Worm (Caenorhabditis elegans) whole organism, midembryonic: ENCODE measurements around the gene K02F3.2.

Source experiments
- T22C8.4 ChIP-seq: fragments of 200-800 bp; sonication (Bioruptor generic); IDR thresholded peaks from 2 replicates; pipeline ENCODE4 v1.3.6; 2022; ENCODE audit warnings: missing genetic modification characterization, missing compliant biosample characterization
- cog-1 ChIP-seq: sonication (generic microtip); optimal IDR thresholded peaks from 2 replicates; lab custom pipeline; 2016; ENCODE audit warnings: missing genetic modification characterization, missing compliant biosample characterization
- flt-1 ChIP-seq: fragments of 200-800 bp; sonication (Bioruptor generic); IDR thresholded peaks from 2 replicates; pipeline ENCODE4 v1.3.6; 2022; ENCODE audit warnings: missing genetic modification characterization, missing compliant biosample characterization
- klf-2 ChIP-seq: fragments of 200-800 bp; sonication (Bioruptor generic); conservative IDR thresholded peaks from 2 replicates; pipeline ENCODE4 v1.3.6; 2022; ENCODE audit warnings: missing genetic modification reagents, missing genetic modification characterization, missing compliant biosample characterization
- med-1 ChIP-seq: sonication (generic microtip); optimal IDR thresholded peaks from 2 replicates; lab custom pipeline; 2017; ENCODE audit warnings: missing genetic modification characterization, mild to moderate bottlenecking, missing compliant biosample characterization, antibody characterized with exemption, missing genetic modification reagents; ENCODE audit not compliant: insufficient read depth
- ref-1 ChIP-seq: fragments of 200-800 bp; sonication (Bioruptor generic); conservative IDR thresholded peaks from 2 replicates; pipeline ENCODE4 v1.3.6; 2022; ENCODE audit warnings: missing genetic modification reagents, missing genetic modification characterization, missing compliant biosample characterization
- tab-1 ChIP-seq: fragments of 200-800 bp; sonication (Bioruptor generic); IDR thresholded peaks from 2 replicates; pipeline ENCODE4 v1.3.6; 2022; ENCODE audit warnings: missing genetic modification characterization, missing compliant biosample characterization
- ztf-23 ChIP-seq: fragments of 200-800 bp; sonication (Bioruptor generic); IDR thresholded peaks from 2 replicates; pipeline ENCODE4 v1.3.6; 2022; ENCODE audit warnings: missing genetic modification reagents, missing genetic modification characterization, missing compliant biosample characterization
- ztf-29 ChIP-seq: fragments of 200-800 bp; sonication (Bioruptor generic); IDR thresholded peaks from 2 replicates; pipeline ENCODE4 v1.3.6; 2022; ENCODE audit warnings: missing genetic modification reagents, missing genetic modification characterization, missing compliant biosample characterization

The K02F3.2 gene

DNA sequence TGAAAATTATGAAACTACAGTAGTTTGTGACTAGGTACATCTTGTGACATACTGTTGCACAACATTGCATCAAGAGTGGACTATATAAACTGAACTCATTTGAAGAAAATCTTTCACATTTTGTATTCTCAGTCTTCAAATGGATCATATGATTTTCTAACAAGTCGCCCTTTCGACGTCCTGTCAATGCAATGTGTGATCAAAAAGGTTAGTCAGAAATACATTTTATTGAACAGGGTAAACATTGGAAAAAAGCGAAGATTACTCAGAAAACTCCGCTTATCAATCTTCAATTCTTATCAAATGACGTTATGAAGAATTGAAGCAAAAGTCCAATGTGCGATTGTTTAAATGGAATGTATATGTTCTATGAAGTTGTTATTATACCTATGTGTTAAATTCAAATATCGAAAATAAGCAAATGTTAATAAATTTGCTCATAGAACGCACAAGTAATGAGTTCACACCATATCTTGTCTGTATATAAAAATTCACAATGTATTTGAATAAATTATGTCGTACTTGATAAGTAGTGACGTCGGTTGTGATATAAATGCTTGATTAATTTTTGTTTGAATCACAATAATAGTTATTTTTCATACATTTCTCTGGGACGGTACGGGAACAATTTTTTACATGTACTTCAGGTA lies 12.7 kb upstream of the K02F3.2 start, which contains the start of gene zip-2:
Gene zip-2, plus strand, starts transcription at position 128 of the 650 bp plus-strand sequence.
- TF ChIP-seq tab-1 (GFP tag; lab: Robert Waterston, UW) (no peak), flt-1 (GFP tag; lab: Robert Waterston, UW) (no peak), ztf-23 (GFP tag; lab: Robert Waterston, UW) (no peak), ztf-29 (no peak), klf-2 (GFP tag; lab: Robert Waterston, UW) (no peak), med-1 (GFP tag; lab: Kevin White, UChicago) (no peak), ref-1 (GFP tag; lab: Robert Waterston, UW) (no peak), T22C8.4 (no peak), cog-1 (tag; lab: Kevin White, UChicago) (no peak)

DNA sequence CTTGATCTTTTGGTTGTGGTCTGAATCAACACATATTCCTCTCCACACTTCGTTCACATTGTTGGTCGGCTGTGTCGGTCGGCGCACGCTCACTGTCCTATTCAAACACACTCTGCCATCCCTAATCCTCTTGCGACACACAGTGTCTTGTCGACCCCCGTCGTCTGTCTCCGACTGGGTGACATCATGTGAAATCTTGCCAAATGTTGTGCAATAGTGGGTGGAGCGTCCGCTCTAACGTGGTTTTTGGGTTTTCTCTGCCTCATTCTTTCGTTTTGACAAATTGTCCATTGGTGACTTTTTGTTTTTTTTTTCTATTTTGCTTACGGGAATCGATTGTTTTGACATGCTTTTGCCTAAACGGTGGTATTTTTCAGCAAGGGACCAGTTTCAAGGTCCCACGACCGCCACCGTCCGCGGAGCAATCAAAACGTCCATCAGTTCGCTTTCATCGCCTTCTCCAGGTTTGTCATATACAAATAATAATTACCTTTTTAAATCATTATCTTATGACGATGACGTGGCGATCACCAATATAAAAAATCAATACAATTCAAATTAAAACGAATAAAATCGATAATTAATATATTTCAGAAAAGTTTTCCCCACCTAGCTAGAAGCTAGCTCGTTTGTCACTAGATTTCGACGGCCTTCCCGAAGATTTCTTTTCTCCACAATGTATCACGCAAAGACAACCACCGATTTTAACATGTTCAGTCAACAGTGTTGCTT lies 11.8 kb upstream of the K02F3.2 start:
- TF ChIP-seq ztf-23 (GFP tag; lab: Robert Waterston, UW) (no peak), cog-1 (tag; lab: Kevin White, UChicago) (peak; percentile 85), flt-1 (GFP tag; lab: Robert Waterston, UW) (peak; percentile 78), T22C8.4 (peak; percentile 57; the same call in 1 of the 2 replicates)

DNA sequence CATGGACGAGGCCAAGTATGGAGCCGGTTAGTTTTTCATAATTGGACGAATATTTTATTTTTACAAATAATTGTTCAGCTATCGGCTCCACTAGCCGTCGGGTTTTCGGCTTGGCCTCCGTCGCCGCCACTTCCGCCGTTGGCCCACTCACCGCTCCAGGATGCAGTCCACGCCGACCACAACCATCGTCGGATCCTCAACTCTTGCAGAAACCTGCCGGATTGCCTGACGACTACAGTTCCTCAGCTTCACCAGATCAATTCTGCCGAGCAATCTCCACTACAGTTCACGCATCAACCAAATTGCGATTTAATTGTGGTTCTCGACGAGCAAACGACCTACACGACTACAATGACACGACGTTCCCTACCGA lies 11.2 kb upstream of the K02F3.2 start:
- no peak for TF ChIP-seq tab-1 (GFP tag; lab: Robert Waterston, UW)
- TF ChIP-seq klf-2 (GFP tag; lab: Robert Waterston, UW) = no peak
- TF ChIP-seq flt-1 (GFP tag; lab: Robert Waterston, UW) = peak; percentile 66; the same call in 1 of the 2 replicates
- peak; percentile 30; the same call in 1 of the 2 replicates for TF ChIP-seq ztf-29
- TF ChIP-seq med-1 (GFP tag; lab: Kevin White, UChicago) = no peak
- no peak for TF ChIP-seq T22C8.4
- no peak for TF ChIP-seq ztf-23 (GFP tag; lab: Robert Waterston, UW)
- TF ChIP-seq ref-1 (GFP tag; lab: Robert Waterston, UW) = no peak
- TF ChIP-seq cog-1 (tag; lab: Kevin White, UChicago) = no peak

DNA sequence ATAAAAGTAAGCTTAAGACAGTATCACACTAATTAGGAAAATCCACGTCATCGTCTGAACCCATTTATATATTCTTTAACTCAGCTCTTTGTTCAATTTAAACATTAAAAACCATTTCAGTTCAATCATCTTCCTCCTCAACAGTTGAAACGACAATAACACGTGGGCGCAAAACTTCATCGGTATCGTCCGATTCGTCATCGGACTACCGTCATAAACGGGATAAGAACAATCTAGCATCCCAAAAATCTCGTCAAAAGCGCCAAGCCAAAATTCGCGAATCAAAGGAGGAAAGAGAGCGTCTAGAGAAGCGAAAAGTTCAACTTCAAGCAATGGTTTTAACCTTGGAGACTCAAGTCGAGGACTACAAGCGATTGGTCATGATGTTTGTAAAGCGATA lies 10.4 kb upstream of the K02F3.2 start:
- TF ChIP-seq med-1 (GFP tag; lab: Kevin White, UChicago) (no peak), ztf-29 (no peak), tab-1 (GFP tag; lab: Robert Waterston, UW) (no peak), T22C8.4 (no peak), flt-1 (GFP tag; lab: Robert Waterston, UW) (no peak), cog-1 (tag; lab: Kevin White, UChicago) (no peak), ref-1 (GFP tag; lab: Robert Waterston, UW) (no peak), klf-2 (GFP tag; lab: Robert Waterston, UW) (no peak), ztf-23 (GFP tag; lab: Robert Waterston, UW) (no peak)

DNA sequence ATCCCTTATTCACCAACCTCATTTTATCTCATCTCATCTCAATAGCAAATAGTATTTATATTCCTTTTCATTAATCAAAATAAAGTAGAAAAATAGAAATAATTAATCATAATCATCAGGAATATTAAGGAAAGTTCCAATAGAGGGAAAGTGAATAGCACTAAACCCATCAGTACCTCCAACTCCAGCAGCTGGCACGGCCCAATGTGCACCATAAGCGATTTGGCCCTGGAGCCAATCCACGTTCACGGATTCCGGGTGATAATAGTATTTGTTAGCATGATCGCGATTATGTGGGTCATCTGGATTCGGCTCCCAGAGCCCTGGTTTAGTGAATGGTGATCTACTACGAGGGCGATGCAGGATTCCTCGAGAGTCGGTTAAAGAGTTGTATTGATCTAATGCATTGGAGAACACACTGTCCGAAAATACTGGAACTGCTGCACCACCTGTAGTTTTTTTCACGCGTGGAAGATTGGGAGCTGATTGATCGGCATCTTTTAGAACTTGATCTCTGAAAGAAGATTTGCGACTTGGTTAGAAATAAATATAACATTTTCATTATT lies 9.8 kb upstream of the K02F3.2 start:
- TF ChIP-seq med-1 (GFP tag; lab: Kevin White, UChicago) (no peak), flt-1 (GFP tag; lab: Robert Waterston, UW) (peak; percentile 93), cog-1 (tag; lab: Kevin White, UChicago) (no peak), T22C8.4 (peak; percentile 49; the same call in 1 of the 2 replicates), ztf-23 (GFP tag; lab: Robert Waterston, UW) (peak; percentile 78; the same call in 1 of the 2 replicates), ref-1 (GFP tag; lab: Robert Waterston, UW) (no peak; the same call in 1 of the 2 replicates), tab-1 (GFP tag; lab: Robert Waterston, UW) (peak; percentile 72; the same call in 1 of the 2 replicates), klf-2 (GFP tag; lab: Robert Waterston, UW) (0 out of 2 replicates have a peak, but pooled peaks have one; percentile 9), ztf-29 (peak; percentile 38; the same call in 1 of the 2 replicates)

DNA sequence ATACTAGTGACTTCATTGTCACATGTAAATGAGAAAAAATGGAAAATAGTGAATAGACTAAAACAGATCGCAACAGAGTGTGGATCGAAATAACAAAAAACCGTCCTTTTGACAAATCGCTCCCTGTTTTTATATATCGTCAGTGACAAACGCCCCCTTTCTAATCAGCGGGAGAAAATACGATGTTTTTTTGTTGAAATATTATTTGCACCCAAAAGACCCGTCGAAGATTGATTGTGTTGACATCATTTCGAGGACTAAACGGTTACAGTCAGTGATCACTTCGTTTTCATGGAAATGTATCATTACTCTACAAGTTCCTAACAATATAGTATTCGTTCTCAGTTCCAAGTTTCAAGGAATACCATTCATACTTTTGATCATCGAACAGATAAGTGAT lies 6.2 kb upstream of the K02F3.2 start, which contains the start of gene dos-3:
Gene dos-3, minus strand, starts transcription at position 101 of the 400 bp plus-strand sequence.
- TF ChIP-seq cog-1 (tag; lab: Kevin White, UChicago) (no peak), med-1 (GFP tag; lab: Kevin White, UChicago) (no peak), flt-1 (GFP tag; lab: Robert Waterston, UW) (no peak), tab-1 (GFP tag; lab: Robert Waterston, UW) (no peak), klf-2 (GFP tag; lab: Robert Waterston, UW) (no peak), T22C8.4 (no peak), ref-1 (GFP tag; lab: Robert Waterston, UW) (no peak), ztf-29 (no peak), ztf-23 (GFP tag; lab: Robert Waterston, UW) (no peak)

DNA sequence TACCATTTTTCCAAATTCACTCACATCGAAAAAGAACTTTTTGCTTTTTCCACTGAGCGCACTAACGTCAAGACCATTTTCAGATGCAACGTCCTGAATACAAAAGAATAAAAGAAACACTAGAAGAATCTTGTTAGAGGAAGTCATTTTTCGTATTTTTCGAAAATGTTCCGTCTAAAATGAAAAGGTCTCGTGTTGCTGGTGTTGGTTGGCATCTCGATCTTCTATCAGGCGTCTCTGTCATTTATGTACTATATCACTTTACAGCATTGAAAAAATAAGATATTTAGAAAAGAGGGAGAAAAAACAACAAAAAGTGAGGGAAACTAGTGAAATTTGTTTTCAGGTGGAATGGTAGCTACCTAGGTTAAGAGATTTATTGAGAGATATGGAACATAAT lies 4.5 kb upstream of the K02F3.2 start, which contains the start of gene K02F3.9:
Gene K02F3.9, minus strand, starts transcription at position 190 of the 400 bp plus-strand sequence.
- TF ChIP-seq T22C8.4 = no peak
- TF ChIP-seq cog-1 (tag; lab: Kevin White, UChicago) = no peak
- no peak for TF ChIP-seq ztf-23 (GFP tag; lab: Robert Waterston, UW)
- no peak for TF ChIP-seq ztf-29
- no peak for TF ChIP-seq flt-1 (GFP tag; lab: Robert Waterston, UW)
- no peak for TF ChIP-seq klf-2 (GFP tag; lab: Robert Waterston, UW)
- no peak for TF ChIP-seq tab-1 (GFP tag; lab: Robert Waterston, UW)
- TF ChIP-seq med-1 (GFP tag; lab: Kevin White, UChicago) = no peak
- no peak for TF ChIP-seq ref-1 (GFP tag; lab: Robert Waterston, UW)

DNA sequence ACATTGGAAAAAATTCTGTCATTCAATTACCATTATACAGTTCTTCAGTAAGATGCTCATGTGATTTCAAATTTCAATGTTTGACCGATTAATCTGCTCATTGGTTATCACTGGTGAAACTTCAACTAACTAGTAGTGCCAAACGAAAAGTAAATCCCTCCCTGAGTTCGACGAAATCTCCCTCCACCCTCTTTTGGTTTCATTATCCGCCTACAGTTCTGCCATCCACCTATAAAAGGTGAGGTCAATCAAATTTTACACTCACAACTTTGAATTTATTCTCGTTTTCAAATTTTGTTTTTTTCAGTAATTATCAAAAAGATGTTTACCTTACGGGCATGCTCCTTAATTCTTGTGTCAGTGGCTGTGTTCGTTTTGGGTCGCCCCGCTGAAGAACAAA lies 3.0 kb upstream of the K02F3.2 start, which contains the start of gene far-8:
Gene far-8, plus strand, starts transcription at position 301 of the 400 bp plus-strand sequence.
- no peak for TF ChIP-seq tab-1 (GFP tag; lab: Robert Waterston, UW)
- no peak for TF ChIP-seq cog-1 (tag; lab: Kevin White, UChicago)
- TF ChIP-seq med-1 (GFP tag; lab: Kevin White, UChicago) = no peak
- no peak for TF ChIP-seq ref-1 (GFP tag; lab: Robert Waterston, UW)
- TF ChIP-seq T22C8.4 = no peak
